Fruit fly (Drosophila melanogaster) Kc167 (cell line): Measurements from ENCODE around the gene Acp63F.

Source experiments
- Myc ChIP-seq: fragments of >200 bp; optimal IDR thresholded peaks from 2 replicates; lab custom pipeline; 2017; ENCODE audit warnings: missing external identifiers
- Sin3A ChIP-seq: fragments of >200 bp; optimal IDR thresholded peaks from 2 replicates; lab custom pipeline; 2018; ENCODE audit warnings: missing external identifiers
- h ChIP-seq: fragments of >200 bp; optimal IDR thresholded peaks from 3 replicates; lab custom pipeline; 2018; ENCODE audit warnings: missing external identifiers
- insv ChIP-seq: fragments of >200 bp; optimal IDR thresholded peaks from 3 replicates; lab custom pipeline; 2018; ENCODE audit warnings: missing external identifiers
- psq ChIP-seq: fragments of >200 bp; optimal IDR thresholded peaks from 2 replicates; lab custom pipeline; 2017; ENCODE audit warnings: missing external identifiers
- ttk ChIP-seq: sonication (Bioruptor generic); optimal IDR thresholded peaks from 2 replicates; lab custom pipeline; 2017; ENCODE audit warnings: missing external identifiers

Acp63F gene

DNA sequence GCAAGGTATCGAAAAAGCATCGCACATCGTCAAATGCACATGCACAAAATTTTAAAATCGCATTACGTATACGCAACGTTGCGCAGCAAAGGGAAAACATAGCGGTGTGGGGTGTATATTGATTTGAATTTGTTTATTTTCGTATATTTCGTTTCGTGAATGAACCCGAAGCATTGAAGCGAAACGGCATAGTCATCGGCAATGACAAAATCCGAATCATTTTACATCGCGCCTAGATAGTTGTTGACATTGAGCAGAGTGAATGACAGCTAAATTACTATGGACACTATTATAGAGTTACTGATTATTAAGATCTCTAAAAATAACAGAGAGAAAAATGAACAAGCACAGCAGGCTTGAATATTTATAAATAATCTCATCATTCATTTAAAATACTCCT is 42.8 kb downstream of the Acp63F start:
- no peak for TF ChIP-seq psq
- TF ChIP-seq Myc (lab: Kevin White, UChicago) = no peak
- TF ChIP-seq h = no peak
- TF ChIP-seq Sin3A (lab: Kevin White, UChicago) = no peak
- no peak for TF ChIP-seq insv (lab: Kevin White, UChicago)
- no peak for TF ChIP-seq ttk (lab: Kevin White, UChicago)

DNA sequence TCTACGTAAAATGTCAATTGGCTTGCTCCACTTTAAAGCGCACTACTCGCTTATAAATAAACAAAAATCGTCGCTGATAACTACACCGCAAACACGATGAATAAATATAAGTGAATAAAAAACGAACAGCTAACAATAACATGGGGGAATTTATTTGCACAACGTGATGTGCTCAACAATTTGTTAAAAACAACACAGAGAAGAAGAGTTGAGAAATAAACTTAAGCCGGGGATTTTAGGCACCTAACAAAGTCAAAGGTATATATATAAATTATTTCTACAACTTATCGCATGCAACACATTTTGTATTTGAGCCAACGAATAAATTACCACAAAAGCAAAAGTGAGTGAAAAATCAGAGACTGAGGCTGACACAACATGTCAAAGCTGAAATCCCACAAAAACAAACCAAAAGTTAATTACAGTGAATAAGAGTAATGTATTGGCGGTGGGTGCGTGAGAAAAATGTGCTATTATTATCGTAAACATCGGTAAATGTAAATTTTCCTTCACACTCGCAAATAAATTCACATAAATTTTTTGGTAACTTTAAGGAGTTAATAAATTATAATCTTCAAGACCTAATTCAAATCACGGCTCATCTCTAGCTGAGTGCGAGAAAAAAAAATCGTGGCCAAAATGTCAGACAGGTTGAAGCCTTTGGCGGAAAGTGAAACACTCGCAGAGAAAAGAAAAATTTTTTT is 43.7 kb downstream of the Acp63F start:
- no peak for TF ChIP-seq insv (lab: Kevin White, UChicago)

DNA sequence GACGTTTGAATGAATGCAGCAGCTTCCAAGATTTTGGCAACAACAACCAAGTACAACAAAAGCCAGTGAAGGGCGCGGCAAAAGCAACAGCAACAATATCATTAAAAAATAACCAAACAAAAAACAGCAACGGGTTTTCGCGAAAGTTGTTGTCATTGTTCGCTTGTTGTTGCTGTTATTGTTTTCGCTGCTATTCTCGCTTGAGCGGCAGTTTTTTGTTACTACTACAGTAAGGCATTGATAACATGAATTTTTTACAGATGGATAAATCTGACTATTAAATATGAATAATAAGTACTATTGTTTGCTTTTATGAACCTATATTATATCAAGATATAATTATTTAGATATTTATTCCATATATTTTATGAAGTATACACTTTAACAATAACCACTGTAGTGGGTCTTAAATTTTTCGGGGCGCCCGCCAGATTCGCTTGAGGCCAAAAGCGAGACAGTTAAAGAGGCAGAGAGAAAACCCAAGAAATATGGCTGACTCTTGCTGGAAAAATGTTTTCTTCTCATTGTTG is 44.7 kb downstream of the Acp63F start:
- TF ChIP-seq Sin3A (lab: Kevin White, UChicago) (no peak), insv (lab: Kevin White, UChicago) (no peak)

DNA sequence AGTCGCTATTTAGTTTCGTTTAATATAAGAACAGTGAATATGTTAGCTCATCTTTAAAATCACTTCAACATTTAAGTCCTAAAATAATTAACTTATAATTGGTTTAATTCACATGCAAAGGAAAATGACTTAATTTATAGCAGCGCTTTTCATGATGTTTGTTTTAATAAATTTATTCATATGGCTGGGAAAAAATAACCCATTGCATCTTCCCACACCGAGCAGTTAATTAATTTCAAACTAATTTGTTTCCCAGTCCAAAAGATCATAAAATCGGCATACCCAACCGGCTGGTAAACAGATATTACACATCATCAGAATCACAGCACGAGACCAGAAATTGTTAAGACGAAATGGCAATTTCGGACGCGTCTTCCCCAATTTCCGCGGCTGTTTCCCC is 45.3 kb downstream of the Acp63F start:
- no peak for TF ChIP-seq Myc (lab: Kevin White, UChicago)
- TF ChIP-seq psq = no peak
- TF ChIP-seq Sin3A (lab: Kevin White, UChicago) = no peak
- TF ChIP-seq insv (lab: Kevin White, UChicago) = no peak
- no peak for TF ChIP-seq ttk (lab: Kevin White, UChicago)
- TF ChIP-seq h = no peak

DNA sequence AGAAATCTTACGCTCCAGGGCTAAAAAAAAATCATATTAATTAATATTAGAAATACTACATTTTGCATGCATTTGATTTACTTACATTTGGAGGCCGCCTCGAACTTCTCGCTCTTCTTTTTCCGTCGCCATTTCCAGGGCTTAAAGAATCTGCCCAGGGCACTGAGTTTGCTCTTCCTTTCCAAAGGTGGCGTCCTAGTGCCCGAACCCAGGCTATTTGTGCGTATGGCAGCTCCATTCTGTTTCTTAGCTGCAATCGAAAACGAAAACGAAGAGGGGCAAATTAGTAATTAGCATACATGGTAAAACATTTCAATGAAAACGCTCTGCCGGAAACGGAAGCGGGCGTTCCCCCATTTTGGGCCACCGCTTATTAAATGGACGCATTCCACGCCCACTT is 47.0 kb downstream of the Acp63F start:
- TF ChIP-seq h (no peak), Sin3A (lab: Kevin White, UChicago) (no peak), ttk (lab: Kevin White, UChicago) (no peak), insv (lab: Kevin White, UChicago) (no peak), Myc (lab: Kevin White, UChicago) (no peak), psq (no peak)

- TF ChIP-seq insv (lab: Kevin White, UChicago) (no peak), Myc (lab: Kevin White, UChicago) (no peak), h (no peak), ttk (lab: Kevin White, UChicago) (no peak), Sin3A (lab: Kevin White, UChicago) (no peak), psq (no peak)
These were observed 48.3 kb downstream of the Acp63F start for dm6 chr3L:3767825-3768224.

DNA sequence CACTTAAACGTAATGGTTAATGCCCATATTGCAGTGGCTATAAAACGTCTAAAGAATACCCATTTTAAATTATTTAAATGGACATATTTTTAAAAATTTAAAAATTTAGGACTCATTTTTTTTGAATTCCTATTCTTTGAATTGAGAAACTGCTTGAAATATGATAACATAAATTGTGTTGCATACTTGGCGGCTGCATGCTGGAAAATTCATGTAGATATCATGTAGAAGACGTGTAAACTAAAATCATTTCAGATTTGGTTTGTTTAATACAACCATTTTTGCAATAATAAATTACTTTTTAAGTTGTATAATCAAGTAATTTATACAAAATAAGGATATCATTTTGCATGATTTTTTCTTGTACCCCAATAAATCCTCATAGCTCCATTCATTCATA is 49.5 kb downstream of the Acp63F start:
- TF ChIP-seq Sin3A (lab: Kevin White, UChicago) (no peak), Myc (lab: Kevin White, UChicago) (no peak), insv (lab: Kevin White, UChicago) (no peak), h (no peak), ttk (lab: Kevin White, UChicago) (no peak), psq (no peak)
